Worm (Caenorhabditis elegans) whole organism, L2 larva: Measurements from ENCODE around the gene W02D7.11.

Source experiments
- C34F6.9 ChIP-seq: fragments of 150-350 bp; optimal IDR thresholded peaks from 2 replicates; lab custom pipeline; 2014; ENCODE audit warnings: missing biosample characterization, missing genetic modification characterization
- fos-1 ChIP-seq: fragments of 150-350 bp; optimal IDR thresholded peaks from 2 replicates; lab custom pipeline; 2014; ENCODE audit warnings: missing biosample characterization, missing genetic modification characterization
- lin-39 ChIP-seq: fragments of 150-350 bp; optimal IDR thresholded peaks from 2 replicates; lab custom pipeline; 2014; ENCODE audit warnings: missing biosample characterization, missing genetic modification reagents, missing genetic modification characterization
- nhr-25 ChIP-seq: fragments of 150-350 bp; sonication (generic microtip); optimal IDR thresholded peaks from 3 replicates; lab custom pipeline; 2014; ENCODE audit warnings: missing biosample characterization, missing genetic modification characterization
- unc-62 ChIP-seq: fragments of 150-350 bp; optimal IDR thresholded peaks from 2 replicates; lab custom pipeline; 2014; ENCODE audit warnings: missing biosample characterization, missing genetic modification reagents, missing genetic modification characterization
- ztf-4 ChIP-seq: fragments of 150-350 bp; optimal IDR thresholded peaks from 2 replicates; lab custom pipeline; 2014; ENCODE audit warnings: missing biosample characterization, missing genetic modification characterization

DNA sequence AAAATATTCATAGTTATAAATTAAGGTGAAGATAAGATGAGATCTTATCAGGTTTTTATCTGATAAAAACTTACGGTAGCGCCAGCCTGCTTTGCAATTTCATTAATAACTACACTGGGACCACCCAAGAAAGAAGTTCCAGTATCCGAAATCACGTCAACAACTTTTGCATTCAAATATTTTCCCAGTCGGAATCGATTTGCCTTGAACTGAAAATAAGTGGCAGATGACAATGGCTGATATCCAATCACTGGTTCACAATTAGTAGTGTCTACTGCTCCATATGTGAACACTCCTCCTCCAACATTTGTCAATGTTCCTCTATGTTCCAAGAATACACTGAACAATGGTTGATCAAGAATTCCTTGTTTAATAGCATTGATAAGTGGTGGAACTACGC, 38.1 kb downstream of the W02D7.11 start, which contains the start of gene F21F8.5:
- TF ChIP-seq ztf-4 (tag; lab: Kevin White, UChicago) (no peak), C34F6.9 (tag; lab: Kevin White, UChicago) (no peak), nhr-25 (tag; lab: Kevin White, UChicago) (no peak), fos-1 (tag; lab: Kevin White, UChicago) (no peak), lin-39 (tag; lab: Kevin White, UChicago) (no peak), unc-62 (GFP tag; lab: Kevin White, UChicago) (no peak)
